Fruit fly (Drosophila melanogaster) Kc167 (cell line): ENCODE measurements around the gene natalisin.

Source experiments
- Myc ChIP-seq: fragments of >200 bp; optimal IDR thresholded peaks from 2 replicates; lab custom pipeline; 2017; ENCODE audit warnings: missing external identifiers
- Sin3A ChIP-seq: fragments of >200 bp; optimal IDR thresholded peaks from 2 replicates; lab custom pipeline; 2018; ENCODE audit warnings: missing external identifiers
- h ChIP-seq: fragments of >200 bp; optimal IDR thresholded peaks from 3 replicates; lab custom pipeline; 2018; ENCODE audit warnings: missing external identifiers
- insv ChIP-seq: fragments of >200 bp; optimal IDR thresholded peaks from 3 replicates; lab custom pipeline; 2018; ENCODE audit warnings: missing external identifiers
- psq ChIP-seq: fragments of >200 bp; optimal IDR thresholded peaks from 2 replicates; lab custom pipeline; 2017; ENCODE audit warnings: missing external identifiers
- ttk ChIP-seq: sonication (Bioruptor generic); optimal IDR thresholded peaks from 2 replicates; lab custom pipeline; 2017; ENCODE audit warnings: missing external identifiers

The natalisin gene

dm6 chr3R:14414900-14415299 is 3.5 kb upstream of the natalisin start:
- TF ChIP-seq Myc (lab: Kevin White, UChicago) (no peak), psq (no peak)

- TF ChIP-seq ttk (lab: Kevin White, UChicago) = no peak
- no peak for TF ChIP-seq h (lab: Kevin White, UChicago)
- TF ChIP-seq Sin3A (lab: Kevin White, UChicago) = no peak
- TF ChIP-seq psq = no peak
- no peak for TF ChIP-seq Myc (lab: Kevin White, UChicago)
- TF ChIP-seq insv = no peak
These were observed 2.7 kb upstream of the natalisin start for dm6 chr3R:14415679-14416078.

dm6 chr3R:14419386-14420043 is 1.1 kb downstream of the natalisin start:
- TF ChIP-seq insv (no peak), h (lab: Kevin White, UChicago) (no peak), Sin3A (lab: Kevin White, UChicago) (no peak), Myc (lab: Kevin White, UChicago) (no peak), ttk (lab: Kevin White, UChicago) (no peak), psq (no peak)

dm6 chr3R:14421818-14422217 is 3.4 kb downstream of the natalisin start:
- no peak for TF ChIP-seq psq
- TF ChIP-seq insv = no peak

dm6 chr3R:14424777-14425176 is 6.4 kb downstream of the natalisin start:
- TF ChIP-seq h (lab: Kevin White, UChicago) (no peak), psq (no peak), Myc (lab: Kevin White, UChicago) (no peak), Sin3A (lab: Kevin White, UChicago) (no peak), insv (no peak), ttk (lab: Kevin White, UChicago) (no peak)

dm6 chr3R:14425483-14425882 is 7.1 kb downstream of the natalisin start:
- no peak for TF ChIP-seq insv
- TF ChIP-seq ttk (lab: Kevin White, UChicago) = no peak
- TF ChIP-seq psq = no peak
- no peak for TF ChIP-seq h (lab: Kevin White, UChicago)
- no peak for TF ChIP-seq Myc (lab: Kevin White, UChicago)
- TF ChIP-seq Sin3A (lab: Kevin White, UChicago) = no peak

dm6 chr3R:14426524-14426923 is 8.1 kb downstream of the natalisin start:
- TF ChIP-seq Sin3A (lab: Kevin White, UChicago) = no peak
- TF ChIP-seq h (lab: Kevin White, UChicago) = no peak
- no peak for TF ChIP-seq ttk (lab: Kevin White, UChicago)
- no peak for TF ChIP-seq psq
- no peak for TF ChIP-seq Myc (lab: Kevin White, UChicago)
- no peak for TF ChIP-seq insv

dm6 chr3R:14430291-14430690 is 11.9 kb downstream of the natalisin start:
- TF ChIP-seq ttk (lab: Kevin White, UChicago) (no peak), insv (no peak), psq (no peak), Sin3A (lab: Kevin White, UChicago) (no peak), Myc (lab: Kevin White, UChicago) (no peak), h (lab: Kevin White, UChicago) (no peak)

dm6 chr3R:14431887-14432286 is 13.5 kb downstream of the natalisin start:
- TF ChIP-seq ttk (lab: Kevin White, UChicago) (no peak), Myc (lab: Kevin White, UChicago) (no peak), psq (no peak), Sin3A (lab: Kevin White, UChicago) (no peak), h (lab: Kevin White, UChicago) (no peak), insv (no peak)

dm6 chr3R:14436011-14436410 is 17.6 kb downstream of the natalisin start:
- TF ChIP-seq Sin3A (lab: Kevin White, UChicago) (no peak), psq (no peak), Myc (lab: Kevin White, UChicago) (no peak), h (lab: Kevin White, UChicago) (no peak), ttk (lab: Kevin White, UChicago) (no peak), insv (no peak)

- no peak for TF ChIP-seq Myc (lab: Kevin White, UChicago)
These were observed 18.1 kb downstream of the natalisin start for dm6 chr3R:14436459-14436858.

- TF ChIP-seq h (lab: Kevin White, UChicago) = no peak
- TF ChIP-seq ttk (lab: Kevin White, UChicago) = no peak
These were observed 19.9 kb downstream of the natalisin start for dm6 chr3R:14438267-14438666.

- no peak for TF ChIP-seq insv
- TF ChIP-seq Myc (lab: Kevin White, UChicago) = no peak
- no peak for TF ChIP-seq h (lab: Kevin White, UChicago)
- TF ChIP-seq Sin3A (lab: Kevin White, UChicago) = no peak
- no peak for TF ChIP-seq ttk (lab: Kevin White, UChicago)
- TF ChIP-seq psq = no peak
These were observed 23.1 kb downstream of the natalisin start for dm6 chr3R:14441509-14441908.

- TF ChIP-seq insv (no peak), Sin3A (lab: Kevin White, UChicago) (no peak), Myc (lab: Kevin White, UChicago) (no peak), ttk (lab: Kevin White, UChicago) (no peak), psq (no peak), h (lab: Kevin White, UChicago) (no peak)
These were observed 25.8 kb downstream of the natalisin start for dm6 chr3R:14444170-14444569.
